Fruit fly (Drosophila melanogaster) whole organism: ENCODE results near the gene mRpS35.

Experiments
- EcR ChIP-seq, 2 experiments: fragments of >200 bp; optimal IDR thresholded peaks; 2 replicates each; lab custom pipeline; 2017; ENCODE audit warnings: missing biosample characterization in 2 of 2, missing genetic modification characterization in 2 of 2, missing genetic modification reagents in 2 of 2
- psq ChIP-seq: fragments of >200 bp; optimal IDR thresholded peaks from 2 replicates; lab custom pipeline; 2017

DNA sequence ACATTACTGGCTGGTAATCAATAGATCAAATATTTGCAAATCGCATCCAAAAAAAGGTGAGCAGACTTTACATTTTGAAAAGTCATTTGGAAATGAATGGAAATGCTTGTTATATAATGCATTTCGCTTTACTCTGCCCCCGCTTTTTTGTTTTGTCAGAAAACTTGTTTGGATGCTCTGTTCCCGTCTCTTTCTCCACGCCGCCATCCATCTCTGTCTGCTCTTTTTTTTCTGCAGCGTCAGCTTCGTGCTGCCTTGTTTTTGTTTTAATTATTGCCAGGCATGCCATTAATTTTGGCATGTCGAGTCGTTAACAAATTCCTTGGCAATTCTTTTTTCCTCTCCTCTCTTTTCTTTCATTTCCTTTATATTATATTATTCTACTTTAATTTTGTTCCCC lies 20.7 kb downstream of the mRpS35 start:
- TF ChIP-seq psq (lab: Kevin White, UChicago) (no peak), EcR (GFP tag; optimal IDR thresholded peaks at IDR 0.05; lab: Kevin White, UChicago) (no peak)
